Worm (Caenorhabditis elegans): ENCODE measurements around the gene dyf-2.

Gene dyf-2

DNA sequence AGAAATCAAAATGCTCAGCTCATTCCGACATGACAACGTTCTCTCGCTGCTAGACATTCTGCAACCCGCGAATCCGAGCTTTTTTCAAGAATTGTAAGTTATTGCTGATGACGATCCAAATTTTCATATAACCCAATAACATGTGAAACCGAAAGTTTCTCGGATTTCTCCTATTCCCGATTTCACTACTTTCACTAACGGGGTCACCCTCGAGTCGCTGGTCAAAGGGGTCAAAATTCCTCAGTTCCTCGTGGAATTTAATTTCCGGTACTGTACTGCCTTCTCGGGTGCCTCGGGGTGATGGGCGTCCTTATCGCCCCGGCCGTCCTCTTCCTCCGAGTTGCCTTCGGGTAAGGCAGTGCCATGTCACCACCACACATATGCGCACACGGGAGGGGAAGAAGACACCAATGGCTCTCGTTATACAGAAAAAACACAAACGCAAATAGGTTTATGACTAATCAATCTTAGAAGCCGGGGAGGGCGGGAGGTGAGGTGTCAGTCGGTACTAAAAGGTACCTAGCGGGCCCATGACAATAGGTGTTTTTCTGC lies 34.0 kb upstream of the dyf-2 start:
- TF ChIP-seq cnd-1 (tag; optimal IDR thresholded peaks at IDR 0.05) (peak; percentile 0), nhr-2 (tag; optimal IDR thresholded peaks at IDR 0.05) (peak; percentile 50), ham-2 (GFP tag; optimal IDR thresholded peaks at IDR 0.05) (peak; percentile 24), sptf-1 (tag; optimal IDR thresholded peaks at IDR 0.05) (peak; percentile 40), mls-2 (tag; optimal IDR thresholded peaks at IDR 0.05) (no peak), blmp-1 (tag; optimal IDR thresholded peaks at IDR 0.05) (peak; percentile 92), drap-1 (GFP tag; optimal IDR thresholded peaks at IDR 0.05) (no peak)

DNA sequence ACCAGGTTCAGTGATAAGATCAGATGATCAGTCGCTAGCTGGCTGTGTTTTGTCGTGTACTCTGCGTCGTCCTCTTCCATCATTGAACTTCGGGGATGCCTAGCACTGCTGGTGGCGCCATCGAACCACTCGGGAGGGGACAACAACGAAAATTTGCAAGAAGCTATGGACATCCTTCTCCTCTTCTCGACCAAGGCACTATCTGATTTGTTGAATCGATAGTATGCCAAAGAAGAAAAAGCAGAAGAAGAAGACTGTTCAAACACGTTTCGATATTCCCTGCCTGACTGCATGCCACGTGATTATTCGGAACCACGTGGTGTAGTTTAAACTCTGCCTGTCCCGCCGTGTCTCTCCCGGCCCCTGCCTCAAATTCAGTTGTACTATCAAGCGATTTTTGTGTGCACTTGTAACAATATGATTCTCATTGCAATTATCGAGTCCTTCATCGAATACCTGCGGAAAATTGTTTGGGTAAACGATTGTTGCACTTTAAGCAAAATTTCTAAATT lies 33.1 kb upstream of the dyf-2 start:
- TF ChIP-seq unc-120 (tag; optimal IDR thresholded peaks at IDR 0.05; ENCODE audit: poor library complexity, severe bottlenecking) (peak; percentile 26), hlh-1 (tag; optimal IDR thresholded peaks at IDR 0.05) (peak; percentile 10), lin-32 (GFP tag; optimal IDR thresholded peaks at IDR 0.05) (no peak)

- TF ChIP-seq unc-120 (tag; optimal IDR thresholded peaks at IDR 0.05; ENCODE audit: poor library complexity, severe bottlenecking), result no peak
- no peak for TF ChIP-seq ham-2 (GFP tag; optimal IDR thresholded peaks at IDR 0.05)
- TF ChIP-seq pha-4 (tag; optimal IDR thresholded peaks at IDR 0.05), result peak; percentile 1
- no peak for TF ChIP-seq ceh-43 (GFP tag; optimal IDR thresholded peaks at IDR 0.05)
- TF ChIP-seq zip-8 (tag; optimal IDR thresholded peaks at IDR 0.05), result no peak
- TF ChIP-seq nhr-12 (tag; optimal IDR thresholded peaks at IDR 0.05), result no peak
Observed at ce11 chrIII:13718403-13718969, 32.2 kb upstream of the dyf-2 start.

- TF ChIP-seq cnd-1 (tag; optimal IDR thresholded peaks at IDR 0.05) (peak; percentile 53), elt-1 (tag; optimal IDR thresholded peaks at IDR 0.05; ENCODE audit: borderline replicate concordance, insufficient read depth) (no peak), lin-13 (tag; optimal IDR thresholded peaks at IDR 0.05) (peak; percentile 56), nhr-2 (tag; optimal IDR thresholded peaks at IDR 0.05) (peak; percentile 74), nhr-12 (tag; optimal IDR thresholded peaks at IDR 0.05) (no peak), drap-1 (GFP tag; optimal IDR thresholded peaks at IDR 0.05) (peak; percentile 69), sptf-1 (tag; optimal IDR thresholded peaks at IDR 0.05) (peak; percentile 17), pha-4 (tag; optimal IDR thresholded peaks at IDR 0.05) (peak; percentile 55), mab-5 (tag; optimal IDR thresholded peaks at IDR 0.05) (no peak), unc-62 (GFP tag; optimal IDR thresholded peaks at IDR 0.05) (peak; percentile 30), hlh-1 (tag; optimal IDR thresholded peaks at IDR 0.05) (peak; percentile 32), ces-1 (GFP tag; optimal IDR thresholded peaks at IDR 0.05) (peak; percentile 55), M03D4.4 (tag; optimal IDR thresholded peaks at IDR 0.05) (peak; percentile 53), flh-1 (GFP tag; optimal IDR thresholded peaks at IDR 0.05) (peak; percentile 24), elt-3 (tag; optimal IDR thresholded peaks at IDR 0.05) (no peak), mep-1 (tag; optimal IDR thresholded peaks at IDR 0.05) (peak; percentile 8), mls-2 (tag; optimal IDR thresholded peaks at IDR 0.05) (peak; percentile 73), lin-32 (GFP tag; optimal IDR thresholded peaks at IDR 0.05) (peak; percentile 10), unc-120 (tag; optimal IDR thresholded peaks at IDR 0.05; ENCODE audit: poor library complexity, severe bottlenecking) (peak; percentile 99), ztf-11 (tag; optimal IDR thresholded peaks at IDR 0.05) (peak; percentile 5), ham-2 (GFP tag; optimal IDR thresholded peaks at IDR 0.05) (peak; percentile 84), tbx-8 (GFP tag; optimal IDR thresholded peaks at IDR 0.05) (no peak), lsy-2 (tag; optimal IDR thresholded peaks at IDR 0.05) (peak; percentile 34)
Observed at ce11 chrIII:13717505-13717904, 31.3 kb upstream of the dyf-2 start.

- no peak for TF ChIP-seq unc-39 (tag; optimal IDR thresholded peaks at IDR 0.05)
- no peak for TF ChIP-seq unc-120 (tag; optimal IDR thresholded peaks at IDR 0.05; ENCODE audit: poor library complexity, severe bottlenecking)
- TF ChIP-seq ceh-43 (GFP tag; optimal IDR thresholded peaks at IDR 0.05), result no peak
- TF ChIP-seq mls-2 (tag; optimal IDR thresholded peaks at IDR 0.05), result no peak
- TF ChIP-seq mab-5 (tag; optimal IDR thresholded peaks at IDR 0.05), result no peak
- no peak for TF ChIP-seq ztf-11 (tag; optimal IDR thresholded peaks at IDR 0.05)
- no peak for TF ChIP-seq nhr-28 (tag; optimal IDR thresholded peaks at IDR 0.05)
- no peak for TF ChIP-seq ceh-39 (tag; optimal IDR thresholded peaks at IDR 0.05)
- TF ChIP-seq sptf-1 (tag; optimal IDR thresholded peaks at IDR 0.05), result no peak
- no peak for TF ChIP-seq cnd-1 (tag; optimal IDR thresholded peaks at IDR 0.05)
- TF ChIP-seq pha-4 (tag; optimal IDR thresholded peaks at IDR 0.05), result no peak
- no peak for TF ChIP-seq zip-8 (tag; optimal IDR thresholded peaks at IDR 0.05)
- no peak for TF ChIP-seq sem-2 (GFP tag; optimal IDR thresholded peaks at IDR 0.05)
- no peak for TF ChIP-seq nhr-12 (tag; optimal IDR thresholded peaks at IDR 0.05)
- no peak for TF ChIP-seq nhr-76 (tag; optimal IDR thresholded peaks at IDR 0.05)
Observed at ce11 chrIII:13716831-13717230, 30.6 kb upstream of the dyf-2 start.

Measured in whole organism, mixed stage, embryonic.